Worm (Caenorhabditis elegans) whole organism, young adult: Measurements from ENCODE around the gene C08E3.1.

Experiments used
- B0035.1 ChIP-seq: sonication (generic microtip); optimal IDR thresholded peaks from 2 replicates; lab custom pipeline; 2016; ENCODE audit warnings: missing genetic modification characterization, mild to moderate bottlenecking, missing compliant biosample characterization, missing genotype, missing genetic modification reagents
- B0261.1 ChIP-seq: sonication (generic microtip); optimal IDR thresholded peaks from 2 replicates; lab custom pipeline; 2016; ENCODE audit warnings: mild to moderate bottlenecking, missing genetic modification characterization, moderate library complexity, missing compliant biosample characterization
- F33H1.4 ChIP-seq: fragments of 200-800 bp; sonication (Bioruptor generic); IDR thresholded peaks from 2 replicates; pipeline ENCODE4 v1.3.6; 2022; ENCODE audit warnings: missing genetic modification reagents, missing genetic modification characterization, missing compliant biosample characterization
- Y53G8AR.9 ChIP-seq: fragments of 200-800 bp; sonication (Bioruptor generic); conservative IDR thresholded peaks from 2 replicates; pipeline ENCODE4 v1.3.6; 2022; ENCODE audit warnings: missing genetic modification reagents, missing genetic modification characterization, missing compliant biosample characterization
- ama-1 ChIP-seq, 3 experiments: fragments of 150-350 bp in 1 of 3; sonication (generic microtip) in 2 of 3; optimal IDR thresholded peaks; 2 replicates each; lab custom pipeline; 2014 to 2018; ENCODE audit warnings: missing biosample characterization in 2 of 3, missing genetic modification characterization in 2 of 3, missing genetic modification reagents in 2 of 3
- die-1 ChIP-seq: sonication (generic microtip); optimal IDR thresholded peaks from 2 replicates; lab custom pipeline; 2016; ENCODE audit warnings: missing genotype, mild to moderate bottlenecking, missing genetic modification characterization, missing compliant biosample characterization
- lin-26 ChIP-seq: fragments of 200-800 bp; sonication (Bioruptor generic); IDR thresholded peaks from 2 replicates; pipeline ENCODE4 v1.3.6; 2022; ENCODE audit warnings: missing genetic modification reagents, missing genetic modification characterization, missing compliant biosample characterization
- mel-28 ChIP-seq: sonication (generic microtip); optimal IDR thresholded peaks from 2 replicates; lab custom pipeline; 2016; ENCODE audit warnings: borderline replicate concordance, mild to moderate bottlenecking, missing genetic modification characterization, missing compliant biosample characterization
- sea-2 ChIP-seq: fragments of 200-800 bp; sonication (Bioruptor generic); IDR thresholded peaks from 2 replicates; pipeline ENCODE4 v1.3.6; 2022; ENCODE audit warnings: missing genetic modification characterization, missing compliant biosample characterization
- snpc-1.3 ChIP-seq: sonication (generic microtip); optimal IDR thresholded peaks from 2 replicates; lab custom pipeline; 2017; ENCODE audit warnings: missing genetic modification characterization, mild to moderate bottlenecking, missing compliant biosample characterization, antibody characterized with exemption, moderate library complexity, missing genotype, missing genetic modification reagents; ENCODE audit not compliant: insufficient read depth
- snpc-4 ChIP-seq, 5 experiments: fragments of 150-350 bp in 1 of 5; sonication (generic microtip) in 4 of 5; optimal IDR thresholded peaks; 2 replicates each; lab custom pipeline; 2014 to 2018; ENCODE audit warnings: missing genetic modification characterization in 5 of 5, missing biosample characterization in 3 of 5, antibody characterized with exemption in 2 of 5, mild to moderate bottlenecking in 2 of 5, missing compliant biosample characterization in 2 of 5, missing genotype in 2 of 5, moderate library complexity in 2 of 5, missing genetic modification reagents in 1 of 5
- unc-62 ChIP-seq: fragments of 150-350 bp; optimal IDR thresholded peaks from 2 replicates; lab custom pipeline; 2014; ENCODE audit warnings: missing biosample characterization, missing genetic modification reagents, missing genetic modification characterization
- xnd-1 ChIP-seq: sonication (generic microtip); optimal IDR thresholded peaks from 2 replicates; lab custom pipeline; 2016; ENCODE audit warnings: missing genotype, missing genetic modification reagents, missing genetic modification characterization, missing compliant biosample characterization
- zim-3 ChIP-seq: sonication (generic microtip); optimal IDR thresholded peaks from 2 replicates; lab custom pipeline; 2017; ENCODE audit warnings: mild to moderate bottlenecking, missing genetic modification characterization, moderate library complexity, missing compliant biosample characterization

ce11 chrII:1640496-1640895, 6.9 kb downstream of the C08E3.1 start, which contains the start of gene srh-72:
- no peak for TF ChIP-seq B0261.1 (tag; lab: Kevin White, UChicago)
- no peak for TF ChIP-seq B0035.1
- no peak for TF ChIP-seq F33H1.4 (GFP tag; lab: Robert Waterston, UW)
- TF ChIP-seq die-1 (tag; lab: Kevin White, UChicago), result no peak
- no peak for TF ChIP-seq xnd-1
- no peak for TF ChIP-seq ama-1 (optimal IDR thresholded peaks at IDR 0.05; lab: Kevin White, UChicago)
- no peak for TF ChIP-seq ama-1 (GFP tag; optimal IDR thresholded peaks at IDR 0.05; lab: Kevin White, UChicago)
- TF ChIP-seq lin-26 (GFP tag; lab: Robert Waterston, UW), result no peak
- no peak for TF ChIP-seq mel-28 (tag; lab: Kevin White, UChicago)
- no peak for TF ChIP-seq sea-2 (GFP tag; lab: Robert Waterston, UW)
- no peak for TF ChIP-seq Y53G8AR.9 (GFP tag; lab: Robert Waterston, UW)
- no peak for TF ChIP-seq snpc-1.3
- TF ChIP-seq snpc-4 (GFP tag; optimal IDR thresholded peaks at IDR 0.05; lab: Kevin White, UChicago), result no peak
- TF ChIP-seq snpc-4 (tag; optimal IDR thresholded peaks at IDR 0.05; lab: Kevin White, UChicago), result no peak
- TF ChIP-seq unc-62 (GFP tag; lab: Kevin White, UChicago), result no peak
- no peak for TF ChIP-seq zim-3 (tag; lab: Kevin White, UChicago)
